Fruit fly (Drosophila melanogaster) whole organism, pupa: Measurements from ENCODE around the gene Bre1.

Source experiments
- CG10348 ChIP-seq: fragments of 200-800 bp; sonication (Bioruptor generic); IDR thresholded peaks from 2 replicates; pipeline ENCODE4 v1.3.6; 2022; ENCODE audit warnings: missing biosample characterization, missing genetic modification characterization
- CG12605 ChIP-seq: fragments of 200-800 bp; sonication (Bioruptor generic); IDR thresholded peaks from 2 replicates; pipeline ENCODE4 v1.3.6; 2022; ENCODE audit warnings: missing biosample characterization, missing genetic modification characterization
- CG13204 ChIP-seq: fragments of 200-800 bp; sonication (Bioruptor generic); optimal IDR thresholded peaks from 2 replicates; lab custom pipeline; 2018; ENCODE audit warnings: missing biosample characterization, mild to moderate bottlenecking, missing genetic modification characterization, moderate library complexity
- CG15710 ChIP-seq: fragments of 200-800 bp; sonication (Bioruptor generic); optimal IDR thresholded peaks from 2 replicates; lab custom pipeline; 2018; ENCODE audit warnings: missing biosample characterization, mild to moderate bottlenecking, missing genetic modification characterization, moderate library complexity
- CG17806 ChIP-seq: fragments of 200-800 bp; sonication (Bioruptor generic); optimal IDR thresholded peaks from 2 replicates; lab custom pipeline; 2018; ENCODE audit warnings: missing biosample characterization, mild to moderate bottlenecking, missing genetic modification characterization, moderate library complexity
- CG4496 ChIP-seq: fragments of 200-800 bp; sonication (Bioruptor generic); IDR thresholded peaks from 3 replicates; pipeline ENCODE4 v1.3.6; 2022; ENCODE audit warnings: missing biosample characterization, missing genetic modification characterization
- CG9948 ChIP-seq: fragments of 200-800 bp; sonication (Bioruptor generic); optimal IDR thresholded peaks from 2 replicates; lab custom pipeline; 2018; ENCODE audit warnings: missing biosample characterization, mild to moderate bottlenecking, missing genetic modification characterization, moderate library complexity
- EcR ChIP-seq: fragments of 200-800 bp; sonication (Bioruptor generic); optimal IDR thresholded peaks from 3 replicates; lab custom pipeline; 2019; ENCODE audit warnings: missing biosample characterization, missing genetic modification characterization, mild to moderate bottlenecking, moderate library complexity, missing genetic modification reagents
- Ets98B ChIP-seq: fragments of 200-800 bp; sonication (Bioruptor generic); IDR thresholded peaks from 2 replicates; pipeline ENCODE4 v1.3.6; 2022; ENCODE audit warnings: missing biosample characterization, missing genetic modification characterization
- Pif1B ChIP-seq: fragments of 200-800 bp; sonication (Bioruptor generic); optimal IDR thresholded peaks from 3 replicates; lab custom pipeline; 2016; ENCODE audit warnings: missing biosample characterization, missing genetic modification characterization
- Snoo ChIP-seq: fragments of 200-800 bp; sonication (Bioruptor generic); optimal IDR thresholded peaks from 3 replicates; lab custom pipeline; 2017; ENCODE audit warnings: missing biosample characterization, mild to moderate bottlenecking, missing genetic modification characterization, inconsistent platforms
- rn ChIP-seq: fragments of 200-800 bp; sonication (Bioruptor generic); IDR thresholded peaks from 2 replicates; pipeline ENCODE4 v1.3.6; 2022; ENCODE audit warnings: missing biosample characterization, missing genetic modification characterization

DNA sequence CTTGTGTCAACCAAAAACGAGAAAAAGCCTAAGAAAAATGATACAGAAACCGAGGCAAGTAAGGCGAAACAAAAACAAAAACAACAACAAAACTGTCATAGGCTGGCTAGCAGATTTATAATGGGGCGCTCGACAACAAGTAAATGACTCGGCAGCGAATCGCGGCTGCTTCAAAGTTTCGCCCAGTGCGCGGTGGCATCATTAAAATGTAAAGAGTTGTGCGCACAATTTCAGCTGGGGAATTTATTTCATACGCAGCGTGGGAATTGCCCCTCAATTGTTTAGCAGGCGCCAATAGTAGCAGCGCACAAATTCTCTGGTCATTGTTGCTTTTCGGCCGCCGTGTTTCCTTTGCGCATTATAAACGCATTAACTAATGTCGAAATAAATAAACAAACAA is 37.9 kb upstream of the Bre1 start:
- no peak for TF ChIP-seq CG17806
- no peak for TF ChIP-seq CG9948 (tag; lab: Kevin White, UChicago)
- TF ChIP-seq rn (GFP tag; lab: Robert Waterston, UW) = no peak
- TF ChIP-seq EcR = no peak
- TF ChIP-seq CG10348 (GFP tag; lab: Robert Waterston, UW) = no peak
- no peak for TF ChIP-seq Ets98B (GFP tag; lab: Robert Waterston, UW)
- no peak for TF ChIP-seq Snoo
- TF ChIP-seq CG4496 (GFP tag; lab: Robert Waterston, UW) = no peak
- TF ChIP-seq Pif1B (GFP tag; lab: Kevin White, UChicago) = no peak
- TF ChIP-seq CG15710 = no peak
- TF ChIP-seq CG13204 (GFP tag; lab: Kevin White, UChicago) = no peak
- no peak for TF ChIP-seq CG12605 (GFP tag; lab: Robert Waterston, UW)
